Worm (Caenorhabditis elegans): ENCODE measurements around the gene C05D12.3.

C05D12.3 gene

DNA sequence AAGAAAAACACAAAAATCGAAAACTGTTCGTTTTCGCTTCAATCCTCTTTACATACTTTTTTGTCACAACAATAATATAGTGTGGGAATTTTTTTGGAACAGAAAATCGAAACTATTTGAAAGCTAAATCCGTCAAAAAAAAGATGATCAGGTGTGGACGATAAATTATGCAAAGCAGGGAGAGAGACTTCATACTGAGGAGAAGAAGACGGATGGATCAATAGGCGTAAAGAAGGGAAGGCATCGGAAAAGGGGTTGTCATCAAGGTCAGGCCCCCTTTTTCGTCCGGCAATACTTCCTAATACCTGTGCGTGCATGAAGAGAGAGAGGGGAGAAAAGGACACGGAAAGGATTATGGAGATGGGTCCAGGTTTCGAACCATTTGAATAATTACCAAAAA, 24.7 kb upstream of the C05D12.3 start:
- TF ChIP-seq nhr-2 (tag; optimal IDR thresholded peaks at IDR 0.05) = peak; percentile 41
- TF ChIP-seq mab-5 (tag; optimal IDR thresholded peaks at IDR 0.05) = no peak

DNA sequence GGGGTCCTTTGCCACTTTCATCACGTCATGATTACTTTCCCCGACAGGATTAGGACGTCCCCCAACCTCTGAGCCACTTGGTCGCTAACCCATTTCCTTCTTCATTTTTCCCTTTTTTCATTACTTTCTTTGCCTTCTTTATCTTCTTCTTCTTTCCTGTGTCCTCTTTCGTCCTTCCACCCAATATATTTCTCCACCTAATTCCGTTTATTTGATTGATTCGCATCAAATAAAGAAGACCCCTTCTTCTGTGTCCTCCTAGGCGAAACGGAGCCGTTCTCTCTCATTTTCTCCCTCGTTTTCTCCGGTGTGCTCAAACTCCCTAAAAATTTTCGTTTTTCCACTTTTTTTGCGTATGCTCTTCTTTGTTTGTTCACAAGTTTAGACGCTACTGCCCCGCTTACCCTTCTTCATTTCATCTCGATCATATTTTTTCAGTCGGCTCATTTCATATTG, 15.4 kb upstream of the C05D12.3 start, which contains the start of gene C05D12.7:
TSS of gene C05D12.7 (plus strand) at position 406 of the 456 bp plus-strand sequence.
- TF ChIP-seq zip-8 (tag; optimal IDR thresholded peaks at IDR 0.05) (no peak), ces-1 (GFP tag; optimal IDR thresholded peaks at IDR 0.05) (peak; percentile 78)

- TF ChIP-seq bed-3 (GFP tag; optimal IDR thresholded peaks at IDR 0.05) (no peak), sem-2 (GFP tag; optimal IDR thresholded peaks at IDR 0.05) (no peak), elt-1 (tag; optimal IDR thresholded peaks at IDR 0.05; ENCODE audit: borderline replicate concordance, insufficient read depth) (no peak), M03D4.4 (tag; optimal IDR thresholded peaks at IDR 0.05) (no peak), ham-2 (GFP tag; optimal IDR thresholded peaks at IDR 0.05) (no peak), zip-8 (tag; optimal IDR thresholded peaks at IDR 0.05) (no peak), cnd-1 (tag; optimal IDR thresholded peaks at IDR 0.05) (no peak), sptf-1 (tag; optimal IDR thresholded peaks at IDR 0.05) (no peak), lin-32 (GFP tag; optimal IDR thresholded peaks at IDR 0.05) (no peak), ceh-83 (GFP tag; optimal IDR thresholded peaks at IDR 0.05) (no peak), nhr-76 (tag; optimal IDR thresholded peaks at IDR 0.05) (no peak)
Measured at ce11 chrII:11415672-11416071, 9.4 kb upstream of the C05D12.3 start, which contains the start of gene C05D12.1. Gene C05D12.1 (minus strand): TSS chrII:11415772.

- TF ChIP-seq bed-3 (GFP tag; optimal IDR thresholded peaks at IDR 0.05) (no peak), nhr-2 (tag; optimal IDR thresholded peaks at IDR 0.05) (no peak), flh-1 (GFP tag; optimal IDR thresholded peaks at IDR 0.05) (no peak), ham-2 (GFP tag; optimal IDR thresholded peaks at IDR 0.05) (no peak), elt-3 (tag; optimal IDR thresholded peaks at IDR 0.05) (no peak), unc-62 (GFP tag; optimal IDR thresholded peaks at IDR 0.05) (no peak), hlh-1 (tag; optimal IDR thresholded peaks at IDR 0.05) (no peak), nhr-28 (tag; optimal IDR thresholded peaks at IDR 0.05) (no peak), drap-1 (GFP tag; optimal IDR thresholded peaks at IDR 0.05) (no peak)
Measured at ce11 chrII:11417999-11418398, 7.1 kb upstream of the C05D12.3 start, which contains the start of gene C05D12.2. Gene C05D12.2 (plus strand): TSS chrII:11418299.

ce11 chrII:11418476-11418875, 6.6 kb upstream of the C05D12.3 start:
- TF ChIP-seq sptf-1 (tag; optimal IDR thresholded peaks at IDR 0.05) (no peak), ceh-83 (GFP tag; optimal IDR thresholded peaks at IDR 0.05) (no peak), unc-39 (tag; optimal IDR thresholded peaks at IDR 0.05) (no peak), nhr-12 (tag; optimal IDR thresholded peaks at IDR 0.05) (no peak), pha-4 (tag; optimal IDR thresholded peaks at IDR 0.05) (no peak)

- TF ChIP-seq pha-4 (tag; optimal IDR thresholded peaks at IDR 0.05) = no peak
- no peak for TF ChIP-seq M03D4.4 (tag; optimal IDR thresholded peaks at IDR 0.05)
- TF ChIP-seq mep-1 (tag; optimal IDR thresholded peaks at IDR 0.05) = no peak
- TF ChIP-seq ztf-11 (tag; optimal IDR thresholded peaks at IDR 0.05) = no peak
- TF ChIP-seq elt-3 (tag; optimal IDR thresholded peaks at IDR 0.05) = no peak
- TF ChIP-seq flh-1 (GFP tag; optimal IDR thresholded peaks at IDR 0.05) = no peak
- no peak for TF ChIP-seq snpc-4 (tag; optimal IDR thresholded peaks at IDR 0.05)
- TF ChIP-seq blmp-1 (tag; optimal IDR thresholded peaks at IDR 0.05) = no peak
- TF ChIP-seq sptf-1 (tag; optimal IDR thresholded peaks at IDR 0.05) = no peak
- TF ChIP-seq sem-2 (GFP tag; optimal IDR thresholded peaks at IDR 0.05) = no peak
- TF ChIP-seq unc-39 (tag; optimal IDR thresholded peaks at IDR 0.05) = no peak
- no peak for TF ChIP-seq bed-3 (GFP tag; optimal IDR thresholded peaks at IDR 0.05)
- no peak for TF ChIP-seq ceh-43 (GFP tag; optimal IDR thresholded peaks at IDR 0.05)
- no peak for TF ChIP-seq lsy-2 (tag; optimal IDR thresholded peaks at IDR 0.05)
- no peak for TF ChIP-seq unc-120 (tag; optimal IDR thresholded peaks at IDR 0.05; ENCODE audit: poor library complexity, severe bottlenecking)
- TF ChIP-seq lin-32 (GFP tag; optimal IDR thresholded peaks at IDR 0.05) = no peak
- no peak for TF ChIP-seq lin-13 (tag; optimal IDR thresholded peaks at IDR 0.05)
- no peak for TF ChIP-seq unc-62 (GFP tag; optimal IDR thresholded peaks at IDR 0.05)
- TF ChIP-seq tbx-8 (GFP tag; optimal IDR thresholded peaks at IDR 0.05) = no peak
- no peak for TF ChIP-seq elt-1 (tag; optimal IDR thresholded peaks at IDR 0.05; ENCODE audit: borderline replicate concordance, insufficient read depth)
Measured at ce11 chrII:11424032-11424431, 1.0 kb upstream of the C05D12.3 start.

Measured in whole organism, mixed stage, embryonic.